Worm (Caenorhabditis elegans): Measurements from ENCODE around the gene ten-1.

The ten-1 gene

DNA sequence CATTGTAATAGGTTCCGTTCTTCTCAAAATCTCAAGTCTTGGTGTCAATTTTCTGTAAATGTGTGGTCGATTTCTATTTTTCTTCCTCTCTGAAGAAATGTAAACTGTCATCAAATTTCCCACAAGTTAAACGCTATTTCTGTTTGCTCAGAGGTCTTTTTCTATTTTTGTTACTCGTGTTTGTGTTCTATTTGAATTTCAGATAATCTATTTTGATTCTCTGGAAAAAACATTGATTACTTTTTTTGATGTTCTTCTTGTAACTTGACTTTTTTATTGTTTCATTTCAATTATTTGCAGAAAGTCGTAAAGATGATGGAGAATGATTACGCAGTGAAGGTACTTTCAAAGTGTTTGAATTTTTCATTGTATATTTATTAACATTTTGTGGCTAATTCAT is 18.2 kb upstream of the ten-1 start, which contains the start of gene lim-8:
lim-8 (plus strand) TSS at position 301 of the 400 bp plus-strand sequence.
- TF ChIP-seq unc-3 (GFP tag; conservative IDR thresholded peaks at IDR 0.05) (no peak), unc-3 (tag; optimal IDR thresholded peaks at IDR 0.05) (no peak), hlh-8 (tag; optimal IDR thresholded peaks at IDR 0.05) (no peak), sdc-2 (tag; optimal IDR thresholded peaks at IDR 0.05) (no peak), ama-1 (optimal IDR thresholded peaks at IDR 0.05) (no peak), nfya-1 (tag; optimal IDR thresholded peaks at IDR 0.05) (no peak), nhr-11 (tag; optimal IDR thresholded peaks at IDR 0.05) (no peak), tbx-2 (tag; optimal IDR thresholded peaks at IDR 0.05) (no peak), fkh-10 (GFP tag; optimal IDR thresholded peaks at IDR 0.05) (no peak), ceh-2 (tag; optimal IDR thresholded peaks at IDR 0.05) (no peak), lim-6 (tag; optimal IDR thresholded peaks at IDR 0.05) (no peak), ztf-16 (tag; optimal IDR thresholded peaks at IDR 0.05) (no peak), sox-2 (GFP tag; IDR thresholded peaks at IDR 0.05) (no peak), dmd-4 (tag; optimal IDR thresholded peaks at IDR 0.05; ENCODE audit: borderline replicate concordance) (no peak), fkh-6 (tag; optimal IDR thresholded peaks at IDR 0.05) (no peak), eyg-1 (tag; optimal IDR thresholded peaks at IDR 0.05) (no peak), ceh-34 (tag; optimal IDR thresholded peaks at IDR 0.05) (no peak)

DNA sequence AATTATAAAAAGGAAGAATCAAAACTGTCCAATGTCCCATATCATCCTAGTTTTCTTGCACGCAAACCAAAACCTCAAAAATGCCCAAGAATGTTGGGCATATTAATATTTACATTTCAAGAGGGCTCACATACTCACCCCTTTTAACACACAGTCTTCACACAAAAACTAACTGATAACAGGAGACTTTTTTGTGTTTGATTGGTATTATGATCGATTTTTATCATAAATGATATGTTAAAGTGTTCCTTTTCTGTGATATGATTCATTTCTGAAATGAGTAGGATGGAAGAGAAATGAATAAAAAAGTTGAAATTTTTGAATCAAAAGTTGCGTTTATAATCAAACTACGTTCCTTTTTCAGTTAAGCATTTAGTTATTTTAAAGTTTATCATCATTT is 17.6 kb upstream of the ten-1 start:
- peak; percentile 50 for TF ChIP-seq elt-2 (tag; optimal IDR thresholded peaks at IDR 0.05)
- TF ChIP-seq nfya-1 (tag; optimal IDR thresholded peaks at IDR 0.05) = no peak

DNA sequence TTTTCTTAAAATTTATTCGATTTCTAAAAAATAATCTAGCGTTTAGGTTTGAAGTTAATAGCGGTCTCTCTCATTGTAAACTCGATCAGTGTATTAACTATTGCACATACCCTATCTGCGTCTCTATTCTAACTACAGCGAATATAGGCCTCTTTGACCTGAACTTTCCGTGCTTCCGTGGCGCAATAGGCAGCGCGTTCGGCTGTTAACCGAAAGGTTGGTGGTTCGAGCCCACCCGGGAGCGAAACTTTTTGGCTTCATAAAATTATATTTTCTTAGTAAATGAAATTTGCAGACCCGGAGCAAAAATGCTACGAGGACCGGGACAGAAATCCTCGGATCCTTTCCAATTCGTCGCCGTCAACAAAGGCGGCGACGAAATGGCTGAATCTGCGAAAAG is 15.3 kb upstream of the ten-1 start:
- TF ChIP-seq hlh-15 (tag; optimal IDR thresholded peaks at IDR 0.05) (peak; percentile 37), sdc-2 (tag; optimal IDR thresholded peaks at IDR 0.05) (peak; percentile 27), ceh-18 (tag; optimal IDR thresholded peaks at IDR 0.05) (peak; percentile 26), hlh-8 (tag; optimal IDR thresholded peaks at IDR 0.05) (peak; percentile 4), tbx-2 (tag; optimal IDR thresholded peaks at IDR 0.05) (peak; percentile 30), ztf-16 (tag; optimal IDR thresholded peaks at IDR 0.05) (peak; percentile 21), lin-11 (tag; optimal IDR thresholded peaks at IDR 0.05) (peak; percentile 18), npax-4 (tag; optimal IDR thresholded peaks at IDR 0.05) (no peak), dmd-4 (tag; optimal IDR thresholded peaks at IDR 0.05; ENCODE audit: borderline replicate concordance) (peak; percentile 35), fax-1 (tag; optimal IDR thresholded peaks at IDR 0.05) (peak; percentile 4), dve-1 (tag; optimal IDR thresholded peaks at IDR 0.05) (peak; percentile 22), F13H6.1 (tag; optimal IDR thresholded peaks at IDR 0.05) (no peak), tbx-7 (tag; optimal IDR thresholded peaks at IDR 0.05) (no peak), pqm-1 (tag; optimal IDR thresholded peaks at IDR 0.05) (no peak), che-1 (tag; optimal IDR thresholded peaks at IDR 0.05) (peak; percentile 62), pha-2 (tag; optimal IDR thresholded peaks at IDR 0.05) (peak; percentile 29), ref-2 (tag; optimal IDR thresholded peaks at IDR 0.05) (peak; percentile 15), K02D7.2 (tag; optimal IDR thresholded peaks at IDR 0.05) (peak; percentile 11), ceh-48 (tag; optimal IDR thresholded peaks at IDR 0.05) (no peak), lim-6 (tag; optimal IDR thresholded peaks at IDR 0.05) (no peak), ceh-34 (tag; optimal IDR thresholded peaks at IDR 0.05) (peak; percentile 7), ets-4 (tag; optimal IDR thresholded peaks at IDR 0.05) (no peak), T23F11.4 (GFP tag; optimal IDR thresholded peaks at IDR 0.05) (no peak), nfya-1 (tag; optimal IDR thresholded peaks at IDR 0.05) (no peak), ceh-45 (GFP tag; IDR thresholded peaks at IDR 0.05) (peak; percentile 60; the same call in 1 of the 2 replicates), ceh-6 (GFP tag; optimal IDR thresholded peaks at IDR 0.05) (peak; percentile 41), ama-1 (optimal IDR thresholded peaks at IDR 0.05) (no peak), sox-4 (tag; optimal IDR thresholded peaks at IDR 0.05) (peak; percentile 33), elt-4 (tag; optimal IDR thresholded peaks at IDR 0.05) (no peak), ceh-24 (tag; optimal IDR thresholded peaks at IDR 0.05) (no peak), fkh-10 (GFP tag; optimal IDR thresholded peaks at IDR 0.05) (no peak), C08G9.2 (tag; optimal IDR thresholded peaks at IDR 0.05) (peak; percentile 34), rnt-1 (tag; optimal IDR thresholded peaks at IDR 0.05) (peak; percentile 24), nhr-232 (tag; optimal IDR thresholded peaks at IDR 0.05) (peak; percentile 40), unc-86 (tag; optimal IDR thresholded peaks at IDR 0.05) (peak; percentile 65), ceh-2 (tag; optimal IDR thresholded peaks at IDR 0.05) (no peak), sox-2 (GFP tag; IDR thresholded peaks at IDR 0.05) (no peak), madf-2 (tag; optimal IDR thresholded peaks at IDR 0.05) (peak; percentile 13), gmeb-2 (tag; optimal IDR thresholded peaks at IDR 0.05) (peak; percentile 44), K09A11.1 (tag; optimal IDR thresholded peaks at IDR 0.05; ENCODE audit: insufficient read depth) (peak; percentile 58), ttx-3 (tag; optimal IDR thresholded peaks at IDR 0.05) (peak; percentile 35), C38D4.7 (GFP tag; optimal IDR thresholded peaks at IDR 0.05) (peak; percentile 39), elt-2 (tag; optimal IDR thresholded peaks at IDR 0.05) (peak; percentile 47)

Measured in whole organism, late embryonic.